Fruit fly (Drosophila melanogaster) whole organism, adult: ENCODE results near the gene CG17472.

Experiments used
- CG14711 ChIP-seq: fragments of 200-800 bp; sonication (Bioruptor generic); optimal IDR thresholded peaks from 2 replicates; lab custom pipeline; 2018; ENCODE audit warnings: missing biosample characterization, mild to moderate bottlenecking, missing genetic modification characterization, moderate library complexity
- CG1620 ChIP-seq: fragments of 200-800 bp; sonication (Bioruptor generic); optimal IDR thresholded peaks from 2 replicates; lab custom pipeline; 2016; ENCODE audit warnings: missing biosample characterization, missing genetic modification characterization
- CG7101 ChIP-seq: fragments of 200-800 bp; sonication (Bioruptor generic); optimal IDR thresholded peaks from 2 replicates; lab custom pipeline; 2018; ENCODE audit warnings: missing biosample characterization, mild to moderate bottlenecking, missing genetic modification characterization, moderate library complexity
- Crg-1 ChIP-seq: fragments of 200-800 bp; sonication (Bioruptor generic); optimal IDR thresholded peaks from 2 replicates; lab custom pipeline; 2016; ENCODE audit warnings: missing biosample characterization, missing genetic modification characterization
- cic ChIP-seq: fragments of 200-800 bp; sonication (Bioruptor generic); optimal IDR thresholded peaks from 2 replicates; lab custom pipeline; 2017; ENCODE audit warnings: missing biosample characterization, mild to moderate bottlenecking, missing genetic modification characterization, moderate library complexity
- cnc ChIP-seq, 2 experiments: fragments of >200 bp; optimal IDR thresholded peaks; 2 replicates each; lab custom pipeline; 2017
- kay ChIP-seq: fragments of 200-800 bp; sonication (Bioruptor generic); peaks from one replicate; lab custom pipeline; 2016; ENCODE audit warnings: missing biosample characterization, missing genetic modification characterization, borderline replicate concordance
- ovo ChIP-seq: fragments of 200-800 bp; sonication (Bioruptor generic); optimal IDR thresholded peaks from 2 replicates; lab custom pipeline; 2016; ENCODE audit warnings: missing biosample characterization, missing genetic modification characterization
- pad ChIP-seq: fragments of 200-800 bp; sonication (Bioruptor generic); optimal IDR thresholded peaks from 3 replicates; lab custom pipeline; 2017; ENCODE audit warnings: missing biosample characterization, missing genetic modification characterization, mild to moderate bottlenecking, moderate library complexity, missing genetic modification reagents

dm6 chr2L:20640617-20641016 lies 6.3 kb downstream of the CG17472 start, which contains the start of gene Sfp38D:
- TF ChIP-seq cnc (optimal IDR thresholded peaks at IDR 0.05; lab: Kevin White, UChicago) (no peak), CG14711 (tag; lab: Kevin White, UChicago) (no peak), pad (GFP tag; lab: Kevin White, UChicago) (no peak), cic (GFP tag; lab: Kevin White, UChicago) (no peak), CG1620 (GFP tag; lab: Kevin White, UChicago) (no peak), Crg-1 (no peak), kay (GFP tag; lab: Kevin White, UChicago) (no peak), ovo (GFP tag; lab: Kevin White, UChicago) (no peak), CG7101 (tag; lab: Kevin White, UChicago) (no peak)
